Worm (Caenorhabditis elegans): ENCODE results near the gene C50F4.9.
A peak's percentile ranks its signal among the peaks of the same experiment; 100 is the strongest.

- TF ChIP-seq ztf-11 (tag; optimal IDR thresholded peaks at IDR 0.05), result no peak
- TF ChIP-seq nhr-12 (tag; optimal IDR thresholded peaks at IDR 0.05), result no peak
- no peak for TF ChIP-seq flh-1 (GFP tag; optimal IDR thresholded peaks at IDR 0.05)
- peak; percentile 5 for TF ChIP-seq sptf-1 (tag; optimal IDR thresholded peaks at IDR 0.05)
- no peak for TF ChIP-seq pha-4 (tag; optimal IDR thresholded peaks at IDR 0.05)
- TF ChIP-seq drap-1 (GFP tag; optimal IDR thresholded peaks at IDR 0.05), result no peak
- TF ChIP-seq ham-2 (GFP tag; optimal IDR thresholded peaks at IDR 0.05), result no peak
- no peak for TF ChIP-seq snpc-4 (tag; optimal IDR thresholded peaks at IDR 0.05)
- TF ChIP-seq elt-1 (tag; optimal IDR thresholded peaks at IDR 0.05; ENCODE audit: borderline replicate concordance, insufficient read depth), result no peak
- no peak for TF ChIP-seq lin-13 (tag; optimal IDR thresholded peaks at IDR 0.05)
Measured at ce11 chrV:9561624-9562179, 37.7 kb upstream of the C50F4.9 start, which contains the start of gene rgef-1.

All from whole organism, mixed stage, embryonic.